Fruit fly (Drosophila melanogaster): ENCODE data around the gene Dhrs4.

The Dhrs4 gene

dm6 chr3L:5131245-5131644 is 10.2 kb downstream of the Dhrs4 start, which contains the start of gene CG15212:
Gene CG15212 (plus strand): TSS chr3L:5131545.
- TF ChIP-seq cyc (GFP tag; optimal IDR thresholded peaks at IDR 0.05) (no peak), Eip78C (GFP tag) (peak; percentile 15)

- TF ChIP-seq CG11294 (GFP tag; IDR thresholded peaks at IDR 0.05) (no peak), pdm3 (GFP tag; optimal IDR thresholded peaks at IDR 0.05) (no peak), CG6276 (GFP tag; optimal IDR thresholded peaks at IDR 0.05) (no peak), topi (GFP tag; optimal IDR thresholded peaks at IDR 0.05) (no peak), CG8319 (GFP tag; optimal IDR thresholded peaks at IDR 0.05) (no peak), ss (GFP tag; optimal IDR thresholded peaks at IDR 0.05) (no peak), Lpt (GFP tag; optimal IDR thresholded peaks at IDR 0.05) (no peak), Ets21C (GFP tag; optimal IDR thresholded peaks at IDR 0.05) (no peak)
Measured at dm6 chr3L:5130508-5130907, 10.9 kb downstream of the Dhrs4 start.

- TF ChIP-seq CG8319 (GFP tag; optimal IDR thresholded peaks at IDR 0.05) (no peak), lz (GFP tag; optimal IDR thresholded peaks at IDR 0.05) (no peak), CG1621 (tag; optimal IDR thresholded peaks at IDR 0.05) (no peak), Eip93F (GFP tag; optimal IDR thresholded peaks at IDR 0.05) (no peak), OdsH (GFP tag; optimal IDR thresholded peaks at IDR 0.05) (no peak), CG6276 (GFP tag; optimal IDR thresholded peaks at IDR 0.05) (no peak), Smox (GFP tag; optimal IDR thresholded peaks at IDR 0.05) (no peak), achi (GFP tag; optimal IDR thresholded peaks at IDR 0.05) (no peak), dac (GFP tag; optimal IDR thresholded peaks at IDR 0.05) (no peak), Blimp-1 (GFP tag; optimal IDR thresholded peaks at IDR 0.05) (no peak), Hr38 (GFP tag; optimal IDR thresholded peaks at IDR 0.05) (no peak), Eip78C (GFP tag) (no peak), CG11902 (GFP tag; optimal IDR thresholded peaks at IDR 0.05) (no peak), CG34406 (GFP tag; optimal IDR thresholded peaks at IDR 0.05) (no peak)
Measured at dm6 chr3L:5129199-5129598, 12.2 kb downstream of the Dhrs4 start, which contains the start of gene CG4597. Gene CG4597 (plus strand): TSS chr3L:5129499.

dm6 chr3L:5128214-5128613 is 13.2 kb downstream of the Dhrs4 start:
- TF ChIP-seq CG4318 (GFP tag; optimal IDR thresholded peaks at IDR 0.05) (no peak), Blimp-1 (GFP tag; optimal IDR thresholded peaks at IDR 0.05) (no peak), CG6163 (GFP tag; IDR thresholded peaks at IDR 0.05) (peak; percentile 51; the same call in 1 of the 3 replicates), CG10669 (GFP tag; optimal IDR thresholded peaks at IDR 0.05) (peak; percentile 51), net (GFP tag; optimal IDR thresholded peaks at IDR 0.05) (peak; percentile 38), topi (GFP tag; optimal IDR thresholded peaks at IDR 0.05) (peak; percentile 23), eg (GFP tag; IDR thresholded peaks at IDR 0.05) (peak; percentile 45; the same call in 2 of the 3 replicates), CG32006 (GFP tag; optimal IDR thresholded peaks at IDR 0.05) (peak; percentile 83), CG15336 (GFP tag; IDR thresholded peaks at IDR 0.05) (peak; percentile 57; the same call in 1 of the 2 replicates), CG34406 (GFP tag; optimal IDR thresholded peaks at IDR 0.05) (peak; percentile 78), CG10631 (GFP tag; optimal IDR thresholded peaks at IDR 0.05) (peak; percentile 77), dac (GFP tag; optimal IDR thresholded peaks at IDR 0.05) (peak; percentile 43), esn (GFP tag; optimal IDR thresholded peaks at IDR 0.05) (peak; percentile 51), CG6276 (GFP tag; optimal IDR thresholded peaks at IDR 0.05) (no peak), salr (GFP tag; optimal IDR thresholded peaks at IDR 0.05) (no peak), Hr38 (GFP tag; optimal IDR thresholded peaks at IDR 0.05) (no peak), CG11902 (GFP tag; optimal IDR thresholded peaks at IDR 0.05) (no peak), Eip93F (GFP tag; optimal IDR thresholded peaks at IDR 0.05) (no peak), CG3032 (tag; optimal IDR thresholded peaks at IDR 0.05) (peak; percentile 66), CG8319 (GFP tag; optimal IDR thresholded peaks at IDR 0.05) (peak; percentile 38), CG3919 (GFP tag; optimal IDR thresholded peaks at IDR 0.05) (peak; percentile 56), Sox102F (GFP tag; optimal IDR thresholded peaks at IDR 0.05) (no peak), vri (GFP tag; optimal IDR thresholded peaks at IDR 0.05) (no peak), CG16779 (tag; optimal IDR thresholded peaks at IDR 0.05) (peak; percentile 2), fkh (GFP tag; optimal IDR thresholded peaks at IDR 0.05) (no peak), pdm3 (GFP tag; optimal IDR thresholded peaks at IDR 0.05) (peak; percentile 23), CG31627 (GFP tag; optimal IDR thresholded peaks at IDR 0.05) (no peak), CG6808 (GFP tag; optimal IDR thresholded peaks at IDR 0.05) (peak; percentile 17), acj6 (GFP tag; optimal IDR thresholded peaks at IDR 0.05) (peak; percentile 63), CG11294 (GFP tag; IDR thresholded peaks at IDR 0.05) (peak; percentile 22; the same call in 1 of the 2 replicates), Lpt (GFP tag; optimal IDR thresholded peaks at IDR 0.05) (no peak), Met (GFP tag; optimal IDR thresholded peaks at IDR 0.05) (peak; percentile 33), svp (GFP tag) (peak; percentile 53), CG8632 (GFP tag; optimal IDR thresholded peaks at IDR 0.05) (peak; percentile 60), CG1621 (tag; optimal IDR thresholded peaks at IDR 0.05) (peak; percentile 43), OdsH (GFP tag; optimal IDR thresholded peaks at IDR 0.05) (peak; percentile 61), Ets96B (tag; optimal IDR thresholded peaks at IDR 0.05) (peak; percentile 16)

Data from whole organism, prepupa.